Worm (Caenorhabditis elegans) whole organism, late embryonic: ENCODE results near the gene ilys-4.

Source experiments
- T23F11.4 ChIP-seq: fragments of 200-800 bp; sonication (Bioruptor generic); optimal IDR thresholded peaks from 2 replicates; lab custom pipeline; 2018; ENCODE audit warnings: mild to moderate bottlenecking, missing genetic modification characterization, missing compliant biosample characterization
- ceh-18 ChIP-seq: sonication (generic microtip); optimal IDR thresholded peaks from 2 replicates; lab custom pipeline; 2016; ENCODE audit warnings: missing genetic modification characterization, missing compliant biosample characterization
- che-1 ChIP-seq: sonication (generic microtip); optimal IDR thresholded peaks from 2 replicates; lab custom pipeline; 2016; ENCODE audit warnings: mild to moderate bottlenecking, missing genetic modification characterization, missing compliant biosample characterization
- pag-3 ChIP-seq: sonication (generic microtip); optimal IDR thresholded peaks from 2 replicates; lab custom pipeline; 2016; ENCODE audit warnings: missing compliant biosample characterization, missing genetic modification characterization, borderline replicate concordance
- unc-86 ChIP-seq: sonication (generic microtip); optimal IDR thresholded peaks from 2 replicates; lab custom pipeline; 2016; ENCODE audit warnings: missing genetic modification characterization, missing compliant biosample characterization

- no peak for TF ChIP-seq ceh-18 (tag; lab: Kevin White, UChicago)
- TF ChIP-seq unc-86 = no peak
- TF ChIP-seq T23F11.4 (GFP tag; lab: Kevin White, UChicago) = no peak
- TF ChIP-seq che-1 (tag; lab: Kevin White, UChicago) = no peak
- no peak for TF ChIP-seq pag-3 (tag; lab: Kevin White, UChicago)
These were observed 28.9 kb upstream of the ilys-4 start, which contains the start of gene rps-2 for ce11 chrIV:7926102-7926840.
